Fruit fly (Drosophila melanogaster): ENCODE measurements around the gene CG31097.

Gene CG31097

DNA sequence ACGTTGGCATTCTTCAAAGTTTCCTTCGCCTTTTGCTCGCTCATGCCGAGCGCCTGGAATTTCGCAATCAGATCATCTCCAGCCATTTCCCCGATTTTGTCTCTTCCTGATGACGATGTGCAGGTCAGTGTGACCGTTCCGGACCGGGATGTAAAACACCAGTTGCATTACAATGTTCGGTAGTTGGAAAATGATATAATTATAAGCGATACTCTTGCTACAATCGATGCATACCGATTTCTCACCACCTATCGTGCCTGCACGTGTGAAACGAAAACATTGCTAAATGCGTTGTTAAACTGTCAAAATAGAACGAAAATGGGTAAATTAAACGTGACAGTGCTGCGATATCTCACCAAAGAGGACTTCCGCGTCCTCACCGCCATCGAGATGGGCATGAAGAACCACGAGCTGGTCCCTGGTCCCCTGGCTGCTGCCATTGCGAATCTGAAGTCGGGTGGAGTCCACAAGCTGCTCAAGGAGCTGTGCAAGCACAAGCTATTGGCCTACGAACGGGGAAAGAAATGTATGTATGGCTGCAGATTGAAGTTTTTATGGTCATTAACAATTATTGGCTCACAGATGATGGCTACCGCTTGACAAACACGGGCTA, 31.9 kb downstream of the CG31097 start, which contains the start of the genes GlnRS and RIOK2 (continued):
- no peak for TF ChIP-seq CG4424 (GFP tag; optimal IDR thresholded peaks at IDR 0.05)
- TF ChIP-seq Sin3A (optimal IDR thresholded peaks at IDR 0.05): peak; percentile 78
- no peak for TF ChIP-seq CG10654 (GFP tag; optimal IDR thresholded peaks at IDR 0.05)
- TF ChIP-seq NC2α (GFP tag; optimal IDR thresholded peaks at IDR 0.05): no peak
- no peak for TF ChIP-seq Awh (GFP tag; IDR thresholded peaks at IDR 0.05)
- peak; percentile 64 for TF ChIP-seq CHES-1-like (GFP tag; optimal IDR thresholded peaks at IDR 0.05)
- no peak for TF ChIP-seq ems (GFP tag; optimal IDR thresholded peaks at IDR 0.05)
- TF ChIP-seq CG11723 (GFP tag; optimal IDR thresholded peaks at IDR 0.05): no peak
- no peak; the same call in 1 of the 2 replicates for TF ChIP-seq NFAT (GFP tag; IDR thresholded peaks at IDR 0.05)
- no peak for TF ChIP-seq emc (GFP tag; optimal IDR thresholded peaks at IDR 0.05)
- no peak for TF ChIP-seq CG11695 (GFP tag; IDR thresholded peaks at IDR 0.05)
- TF ChIP-seq CG12155 (GFP tag; optimal IDR thresholded peaks at IDR 0.05): no peak
- no peak for TF ChIP-seq CG4328 (GFP tag; optimal IDR thresholded peaks at IDR 0.05)
- no peak for TF ChIP-seq bcd (GFP tag; optimal IDR thresholded peaks at IDR 0.05)
- no peak for TF ChIP-seq exex (tag; optimal IDR thresholded peaks at IDR 0.05)
- TF ChIP-seq CG14441 (GFP tag; IDR thresholded peaks at IDR 0.05): no peak
- TF ChIP-seq CG8089 (GFP tag; optimal IDR thresholded peaks at IDR 0.05): no peak
- peak in 1 of 2 experiments; percentile 18 for TF ChIP-seq dpn (GFP tag; optimal IDR thresholded peaks at IDR 0.05)
- TF ChIP-seq CG4282 (GFP tag; optimal IDR thresholded peaks at IDR 0.05): no peak
- no peak for TF ChIP-seq lbe (GFP tag; optimal IDR thresholded peaks at IDR 0.05)
- no peak for TF ChIP-seq otp (GFP tag; IDR thresholded peaks at IDR 0.05)
- TF ChIP-seq vnd (GFP tag; IDR thresholded peaks at IDR 0.05; ENCODE audit: partially characterized antibody): peak; percentile 92
- TF ChIP-seq CG34224 (GFP tag; IDR thresholded peaks at IDR 0.05; ENCODE audit: partially characterized antibody): peak; percentile 97
- no peak for TF ChIP-seq pb (GFP tag; optimal IDR thresholded peaks at IDR 0.05)
- TF ChIP-seq ac (GFP tag; optimal IDR thresholded peaks at IDR 0.05): no peak
- TF ChIP-seq gsb (GFP tag; IDR thresholded peaks at IDR 0.05): no peak
- no peak for TF ChIP-seq D19B (GFP tag; optimal IDR thresholded peaks at IDR 0.05)
- peak; percentile 96 for TF ChIP-seq cwo (GFP tag; optimal IDR thresholded peaks at IDR 0.05)
- TF ChIP-seq CG11085 (GFP tag; IDR thresholded peaks at IDR 0.05): no peak
- TF ChIP-seq CG10431 (GFP tag; optimal IDR thresholded peaks at IDR 0.05): no peak
- TF ChIP-seq CG8924 (tag; optimal IDR thresholded peaks at IDR 0.05): no peak
- TF ChIP-seq grau (tag; optimal IDR thresholded peaks at IDR 0.05): no peak
- TF ChIP-seq CG10267 (tag; optimal IDR thresholded peaks at IDR 0.05): peak; percentile 62
- no peak for TF ChIP-seq CG6813 (GFP tag; optimal IDR thresholded peaks at IDR 0.05)
- TF ChIP-seq CG14860 (GFP tag; IDR thresholded peaks at IDR 0.05; ENCODE audit: partially characterized antibody): peak; percentile 85
- no peak for TF ChIP-seq Deaf1 (tag; optimal IDR thresholded peaks at IDR 0.05)
- no peak for TF ChIP-seq CG9817 (tag; optimal IDR thresholded peaks at IDR 0.05)
- peak; percentile 16 for TF ChIP-seq CG9609 (GFP tag; optimal IDR thresholded peaks at IDR 0.05)
- peak; percentile 75 for TF ChIP-seq CG13624 (GFP tag; optimal IDR thresholded peaks at IDR 0.05)
- peak; percentile 94 for TF ChIP-seq inv (GFP tag; IDR thresholded peaks at IDR 0.05; ENCODE audit: partially characterized antibody)
- TF ChIP-seq Dbx (GFP tag; IDR thresholded peaks at IDR 0.05): peak; percentile 60; the same call in 2 of the 3 replicates
- peak; percentile 78 for TF ChIP-seq Med (GFP tag)
- no peak for TF ChIP-seq Fer2 (tag; optimal IDR thresholded peaks at IDR 0.05)
- TF ChIP-seq CG3847 (GFP tag; IDR thresholded peaks at IDR 0.05): peak; percentile 45; the same call in 1 of the 2 replicates
- no peak for TF ChIP-seq ash1 (GFP tag; optimal IDR thresholded peaks at IDR 0.05)
- peak; percentile 24 for TF ChIP-seq D (optimal IDR thresholded peaks at IDR 0.05)
- TF ChIP-seq D (GFP tag; optimal IDR thresholded peaks at IDR 0.05): no peak
- TF ChIP-seq ap (GFP tag; IDR thresholded peaks at IDR 0.05): no peak
- no peak for TF ChIP-seq ara (GFP tag; IDR thresholded peaks at IDR 0.05)
- no peak for TF ChIP-seq dan (GFP tag; IDR thresholded peaks at IDR 0.05)
- TF ChIP-seq CG1529 (GFP tag; optimal IDR thresholded peaks at IDR 0.05): no peak
- TF ChIP-seq zfh1 (GFP tag; IDR thresholded peaks at IDR 0.05): no peak
